Worm (Caenorhabditis elegans) whole organism, mixed stage, embryonic: Measurements from ENCODE around the gene R160.10.

Experiments used
- M03D4.4 ChIP-seq: sonication (generic microtip); optimal IDR thresholded peaks from 2 replicates; lab custom pipeline; 2017; ENCODE audit warnings: mild to moderate bottlenecking, missing genetic modification characterization, missing compliant biosample characterization
- bed-3 ChIP-seq: fragments of 200-800 bp; sonication (Bioruptor generic); optimal IDR thresholded peaks from 3 replicates; lab custom pipeline; 2018; ENCODE audit warnings: mild to moderate bottlenecking, missing genetic modification characterization, moderate library complexity, missing compliant biosample characterization
- blmp-1 ChIP-seq: fragments of 150-350 bp; optimal IDR thresholded peaks from 2 replicates; lab custom pipeline; 2014; ENCODE audit warnings: missing biosample characterization, missing genetic modification characterization
- ceh-39 ChIP-seq: fragments of 150-350 bp; optimal IDR thresholded peaks from 2 replicates; lab custom pipeline; 2014; ENCODE audit warnings: missing biosample characterization, missing genetic modification characterization
- ceh-43 ChIP-seq: fragments of 200-800 bp; sonication (Bioruptor generic); optimal IDR thresholded peaks from 2 replicates; lab custom pipeline; 2018; ENCODE audit warnings: mild to moderate bottlenecking, missing genetic modification characterization, moderate library complexity, missing compliant biosample characterization
- ceh-83 ChIP-seq: fragments of 200-800 bp; sonication (Bioruptor generic); optimal IDR thresholded peaks from 2 replicates; lab custom pipeline; 2018; ENCODE audit warnings: mild to moderate bottlenecking, missing genetic modification characterization, missing compliant biosample characterization
- ces-1 ChIP-seq: fragments of 150-350 bp; optimal IDR thresholded peaks from 2 replicates; lab custom pipeline; 2014; ENCODE audit warnings: missing biosample characterization, missing genetic modification reagents, missing genetic modification characterization
- cnd-1 ChIP-seq: fragments of 200-800 bp; sonication (Bioruptor generic); optimal IDR thresholded peaks from 2 replicates; lab custom pipeline; 2018; ENCODE audit warnings: mild to moderate bottlenecking, missing genetic modification characterization, missing compliant biosample characterization
- drap-1 ChIP-seq: fragments of 200-800 bp; sonication (Bioruptor generic); optimal IDR thresholded peaks from 3 replicates; lab custom pipeline; 2018; ENCODE audit warnings: mild to moderate bottlenecking, missing genetic modification characterization, missing compliant biosample characterization
- elt-1 ChIP-seq: sonication (generic microtip); optimal IDR thresholded peaks from 2 replicates; lab custom pipeline; 2017; ENCODE audit warnings: missing genetic modification characterization, mild to moderate bottlenecking, missing compliant biosample characterization, antibody characterized with exemption, moderate library complexity, borderline replicate concordance; ENCODE audit not compliant: insufficient read depth
- elt-3 ChIP-seq: fragments of 150-350 bp; optimal IDR thresholded peaks from 2 replicates; lab custom pipeline; 2014; ENCODE audit warnings: missing biosample characterization, missing genetic modification characterization
- flh-1 ChIP-seq: fragments of 200-800 bp; sonication (Bioruptor generic); optimal IDR thresholded peaks from 2 replicates; lab custom pipeline; 2018; ENCODE audit warnings: mild to moderate bottlenecking, missing genetic modification characterization, moderate library complexity, missing compliant biosample characterization
- ham-2 ChIP-seq: fragments of 200-800 bp; sonication (Bioruptor generic); optimal IDR thresholded peaks from 2 replicates; lab custom pipeline; 2018; ENCODE audit warnings: mild to moderate bottlenecking, missing genetic modification characterization, missing compliant biosample characterization
- hlh-1 ChIP-seq: fragments of 150-350 bp; optimal IDR thresholded peaks from 2 replicates; lab custom pipeline; 2014; ENCODE audit warnings: missing biosample characterization, missing genetic modification reagents, missing genetic modification characterization
- lin-13 ChIP-seq: fragments of 150-350 bp; optimal IDR thresholded peaks from 2 replicates; lab custom pipeline; 2014; ENCODE audit warnings: missing biosample characterization, missing genetic modification characterization
- lin-32 ChIP-seq: fragments of 200-800 bp; sonication (Bioruptor generic); optimal IDR thresholded peaks from 2 replicates; lab custom pipeline; 2018; ENCODE audit warnings: mild to moderate bottlenecking, missing genetic modification characterization, missing compliant biosample characterization
- lsy-2 ChIP-seq: fragments of 150-350 bp; optimal IDR thresholded peaks from 2 replicates; lab custom pipeline; 2014; ENCODE audit warnings: missing biosample characterization, missing genetic modification characterization
- mab-5 ChIP-seq: fragments of 150-350 bp; optimal IDR thresholded peaks from 2 replicates; lab custom pipeline; 2014; ENCODE audit warnings: missing biosample characterization, missing genetic modification characterization
- mep-1 ChIP-seq: fragments of 150-350 bp; optimal IDR thresholded peaks from 2 replicates; lab custom pipeline; 2017; ENCODE audit warnings: missing biosample characterization, missing genetic modification reagents, missing genetic modification characterization, inconsistent platforms
- mls-2 ChIP-seq: sonication (generic microtip); optimal IDR thresholded peaks from 2 replicates; lab custom pipeline; 2016; ENCODE audit warnings: mild to moderate bottlenecking, missing genetic modification characterization, moderate library complexity, missing compliant biosample characterization
- nhr-12 ChIP-seq: fragments of 150-350 bp; optimal IDR thresholded peaks from 2 replicates; lab custom pipeline; 2014; ENCODE audit warnings: missing biosample characterization, missing genetic modification characterization
- nhr-2 ChIP-seq: fragments of 150-350 bp; optimal IDR thresholded peaks from 2 replicates; lab custom pipeline; 2014; ENCODE audit warnings: missing biosample characterization, missing genetic modification characterization
- nhr-237 ChIP-seq: fragments of 150-350 bp; optimal IDR thresholded peaks from 2 replicates; lab custom pipeline; 2014; ENCODE audit warnings: missing biosample characterization, missing genetic modification characterization
- nhr-28 ChIP-seq: fragments of 150-350 bp; optimal IDR thresholded peaks from 2 replicates; lab custom pipeline; 2014; ENCODE audit warnings: missing biosample characterization, missing genetic modification characterization
- nhr-76 ChIP-seq: sonication (generic microtip); optimal IDR thresholded peaks from 2 replicates; lab custom pipeline; 2017; ENCODE audit warnings: missing biosample characterization, missing genetic modification characterization
- pha-4 ChIP-seq: fragments of 150-350 bp; optimal IDR thresholded peaks from 2 replicates; lab custom pipeline; 2018; ENCODE audit warnings: missing biosample characterization, missing genetic modification reagents, missing genetic modification characterization
- sem-2 ChIP-seq: fragments of 200-800 bp; sonication (Bioruptor generic); optimal IDR thresholded peaks from 2 replicates; lab custom pipeline; 2018; ENCODE audit warnings: mild to moderate bottlenecking, missing genetic modification characterization, missing compliant biosample characterization
- snpc-4 ChIP-seq: fragments of 150-350 bp; optimal IDR thresholded peaks from 2 replicates; lab custom pipeline; 2014; ENCODE audit warnings: missing biosample characterization, missing genetic modification characterization
- sptf-1 ChIP-seq: sonication (generic microtip); optimal IDR thresholded peaks from 2 replicates; lab custom pipeline; 2017; ENCODE audit warnings: mild to moderate bottlenecking, missing genetic modification characterization, moderate library complexity, missing compliant biosample characterization
- tbx-8 ChIP-seq: fragments of 200-800 bp; sonication (Bioruptor generic); optimal IDR thresholded peaks from 2 replicates; lab custom pipeline; 2018; ENCODE audit warnings: mild to moderate bottlenecking, missing genetic modification characterization, moderate library complexity, missing compliant biosample characterization
- unc-120 ChIP-seq: sonication (generic microtip); optimal IDR thresholded peaks from 2 replicates; lab custom pipeline; 2017; ENCODE audit warnings: missing genetic modification characterization, missing compliant biosample characterization; ENCODE audit not compliant: poor library complexity, severe bottlenecking
- unc-39 ChIP-seq: fragments of 150-350 bp; optimal IDR thresholded peaks from 2 replicates; lab custom pipeline; 2014; ENCODE audit warnings: missing biosample characterization, missing genetic modification characterization
- unc-62 ChIP-seq: fragments of 150-350 bp; optimal IDR thresholded peaks from 2 replicates; lab custom pipeline; 2014; ENCODE audit warnings: missing biosample characterization, missing genetic modification reagents, missing genetic modification characterization
- zip-8 ChIP-seq: fragments of 150-350 bp; optimal IDR thresholded peaks from 2 replicates; lab custom pipeline; 2014; ENCODE audit warnings: missing biosample characterization, missing genetic modification characterization
- ztf-11 ChIP-seq: fragments of 150-350 bp; optimal IDR thresholded peaks from 2 replicates; lab custom pipeline; 2014; ENCODE audit warnings: missing biosample characterization, missing genetic modification characterization

Gene R160.10

DNA sequence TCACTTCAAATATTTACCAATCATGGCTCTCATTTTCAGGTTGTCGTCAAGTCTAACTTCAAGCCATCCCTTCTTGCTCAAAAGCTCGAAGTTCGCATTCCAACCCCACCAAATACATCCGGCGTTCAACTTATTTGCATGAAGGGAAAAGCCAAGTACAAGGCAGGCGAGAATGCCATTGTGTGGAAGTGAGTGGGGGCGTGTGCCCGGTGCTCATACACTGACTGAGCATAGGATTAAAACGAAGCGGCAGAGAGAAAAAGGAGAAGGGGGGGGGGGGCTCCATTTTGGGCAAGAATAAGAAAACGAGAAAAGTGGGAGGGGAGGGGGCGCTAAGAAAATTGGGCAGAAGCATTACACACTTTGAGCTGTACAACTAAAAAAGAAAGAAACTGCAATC lies 24.4 kb upstream of the R160.10 start:
- TF ChIP-seq mls-2 (tag; lab: Kevin White, UChicago) (peak; percentile 7), hlh-1 (tag; lab: Kevin White, UChicago) (no peak), ces-1 (peak; percentile 25), sem-2 (GFP tag; lab: Kevin White, UChicago) (no peak), snpc-4 (tag; lab: Kevin White, UChicago) (no peak), lin-13 (tag; lab: Kevin White, UChicago) (no peak), lsy-2 (no peak), nhr-12 (tag; lab: Kevin White, UChicago) (no peak), ceh-39 (tag; lab: Kevin White, UChicago) (no peak), elt-1 (tag; lab: Kevin White, UChicago) (no peak), ztf-11 (no peak), M03D4.4 (no peak)
- TF ChIP-seq, all 35 proteins: peak for 2

DNA sequence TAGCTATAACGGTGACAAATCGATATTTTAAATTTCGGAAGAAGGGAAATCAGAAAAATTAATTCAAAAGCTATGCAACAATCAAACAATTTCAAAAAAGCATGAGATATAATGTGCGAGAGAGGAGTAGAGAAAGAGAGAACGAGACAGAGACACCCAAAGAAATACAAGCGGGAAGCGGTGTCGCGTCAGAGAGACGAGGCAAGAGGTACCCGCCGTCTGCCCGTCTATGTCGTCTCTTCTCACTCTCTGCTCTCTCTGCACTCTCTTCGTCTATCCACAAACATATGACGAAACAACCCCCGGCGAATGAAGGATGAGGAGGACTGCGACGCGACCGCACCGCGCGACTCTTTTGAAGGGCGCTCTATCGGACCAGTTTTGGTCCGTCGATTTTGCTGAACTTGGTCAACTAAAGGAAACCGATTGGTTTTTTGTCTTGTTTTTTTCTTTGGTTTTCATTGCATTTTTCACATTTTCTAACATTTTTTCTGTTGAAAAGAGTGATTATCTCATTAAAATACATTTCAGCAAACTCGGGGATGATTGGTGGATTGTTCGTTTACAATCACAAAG lies 21.6 kb upstream of the R160.10 start, which contains the start of gene dpy-23:
TSS of gene dpy-23 (plus strand) at position 526 of the 576 bp plus-strand sequence.
- TF ChIP-seq elt-1 (tag; lab: Kevin White, UChicago) (no peak), nhr-12 (tag; lab: Kevin White, UChicago) (peak; percentile 20), ztf-11 (peak; percentile 69), ceh-39 (tag; lab: Kevin White, UChicago) (peak; percentile 69), zip-8 (no peak), hlh-1 (tag; lab: Kevin White, UChicago) (peak; percentile 82), M03D4.4 (peak; percentile 19), lin-13 (tag; lab: Kevin White, UChicago) (peak; percentile 71), drap-1 (GFP tag; lab: Kevin White, UChicago) (peak; percentile 48), mep-1 (tag; lab: Kevin White, UChicago) (peak; percentile 83), mls-2 (tag; lab: Kevin White, UChicago) (peak; percentile 65), unc-39 (tag; lab: Kevin White, UChicago) (no peak), snpc-4 (tag; lab: Kevin White, UChicago) (no peak), lin-32 (GFP tag; lab: Kevin White, UChicago) (no peak), cnd-1 (tag; lab: Kevin White, UChicago) (peak; percentile 11), unc-120 (tag; lab: Kevin White, UChicago) (peak; percentile 92), bed-3 (GFP tag; lab: Kevin White, UChicago) (no peak), tbx-8 (no peak), elt-3 (tag; lab: Kevin White, UChicago) (no peak), nhr-237 (peak; percentile 93), ceh-43 (GFP tag; lab: Kevin White, UChicago) (peak; percentile 28), nhr-28 (no peak), pha-4 (tag; lab: Kevin White, UChicago) (peak; percentile 93), blmp-1 (tag; lab: Kevin White, UChicago) (no peak), ces-1 (peak; percentile 91), lsy-2 (peak; percentile 78), sptf-1 (peak; percentile 59), ceh-83 (GFP tag; lab: Kevin White, UChicago) (no peak), mab-5 (tag; lab: Kevin White, UChicago) (no peak), nhr-76 (tag; lab: Kevin White, UChicago) (no peak), sem-2 (GFP tag; lab: Kevin White, UChicago) (no peak), nhr-2 (tag; lab: Kevin White, UChicago) (no peak), flh-1 (GFP tag; lab: Kevin White, UChicago) (no peak), unc-62 (GFP tag; lab: Kevin White, UChicago) (peak; percentile 87), ham-2 (GFP tag; lab: Kevin White, UChicago) (peak; percentile 88)

DNA sequence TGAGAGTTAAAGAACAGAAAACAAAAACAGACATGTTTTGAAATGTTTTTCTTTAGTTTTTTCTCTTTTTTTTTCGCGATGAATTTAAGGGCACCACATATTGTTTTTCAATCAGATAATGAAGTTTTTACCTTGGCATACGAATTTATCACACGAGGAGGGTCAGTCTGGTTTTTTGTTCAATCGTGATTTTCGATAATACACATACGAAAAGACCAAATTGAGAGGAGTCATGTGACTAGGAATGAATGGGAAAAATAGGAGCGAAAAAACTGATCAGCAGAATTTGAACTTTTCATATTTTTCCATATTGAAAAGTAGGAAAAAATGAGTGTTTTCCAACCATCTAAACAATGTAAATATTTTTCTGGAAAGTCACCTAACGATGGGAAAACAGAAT lies 19.2 kb upstream of the R160.10 start:
- TF ChIP-seq bed-3 (GFP tag; lab: Kevin White, UChicago) (no peak), mep-1 (tag; lab: Kevin White, UChicago) (no peak), mab-5 (tag; lab: Kevin White, UChicago) (no peak), nhr-237 (no peak), snpc-4 (tag; lab: Kevin White, UChicago) (no peak), unc-120 (tag; lab: Kevin White, UChicago) (no peak), hlh-1 (tag; lab: Kevin White, UChicago) (no peak), mls-2 (tag; lab: Kevin White, UChicago) (no peak), ceh-39 (tag; lab: Kevin White, UChicago) (no peak), flh-1 (GFP tag; lab: Kevin White, UChicago) (no peak), ceh-43 (GFP tag; lab: Kevin White, UChicago) (no peak), nhr-12 (tag; lab: Kevin White, UChicago) (no peak), lin-32 (GFP tag; lab: Kevin White, UChicago) (no peak), unc-39 (tag; lab: Kevin White, UChicago) (no peak), lin-13 (tag; lab: Kevin White, UChicago) (no peak), nhr-2 (tag; lab: Kevin White, UChicago) (no peak), pha-4 (tag; lab: Kevin White, UChicago) (no peak), sem-2 (GFP tag; lab: Kevin White, UChicago) (no peak)
- TF ChIP-seq, all 35 proteins: peak for 0
